Worm (Caenorhabditis elegans): ENCODE results near the gene C05C8.8.

The C05C8.8 gene

DNA sequence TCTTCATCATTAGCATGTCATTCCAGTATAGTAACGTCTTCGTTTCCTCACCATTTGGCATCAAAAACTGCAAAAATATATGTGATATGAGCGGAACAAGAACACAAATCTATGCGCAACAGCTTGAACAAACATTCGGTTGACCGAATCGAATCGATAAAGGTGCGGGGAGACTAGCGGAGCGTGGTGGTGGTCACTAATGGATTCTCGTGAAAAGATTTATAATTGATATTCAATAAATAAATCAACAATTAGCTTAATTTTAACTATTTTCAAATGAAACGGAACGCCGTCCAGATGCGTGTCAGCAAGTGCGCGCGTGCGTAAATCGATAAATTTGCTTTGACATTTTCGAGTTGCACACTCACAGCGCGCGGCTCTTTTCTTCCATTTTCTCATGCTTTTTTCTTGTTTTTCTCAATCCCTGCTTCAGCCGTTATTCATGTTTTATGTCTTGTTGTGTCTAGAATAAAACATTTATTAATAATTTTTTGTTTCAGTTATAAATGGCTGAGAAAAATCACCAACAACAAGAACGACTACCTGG lies 33.9 kb downstream of the C05C8.8 start, which contains the start of the genes C13F10.8, C13F10.6 and kxd-1:
C13F10.8 (minus strand) TSS at position 51 of the 547 bp plus-strand sequence.
C13F10.6 (minus strand) TSS at position 67 of the 547 bp plus-strand sequence.
kxd-1 (plus strand) TSS at position 497 of the 547 bp plus-strand sequence.
- TF ChIP-seq madf-3 (GFP tag; IDR thresholded peaks at IDR 0.05) (0 out of 2 replicates have a peak, but pooled peaks have one; percentile 70), madf-6 (GFP tag; IDR thresholded peaks at IDR 0.05) (peak; percentile 19; the same call in 1 of the 2 replicates), zfh-2 (GFP tag; conservative IDR thresholded peaks at IDR 0.05) (no peak), nhr-80 (tag; optimal IDR thresholded peaks at IDR 0.05) (no peak), ceh-100 (GFP tag; IDR thresholded peaks at IDR 0.05) (no peak), ztf-18 (tag; optimal IDR thresholded peaks at IDR 0.05) (peak; percentile 40), F23B12.7 (tag; optimal IDR thresholded peaks at IDR 0.05; ENCODE audit: insufficient read depth) (no peak), attf-5 (GFP tag; optimal IDR thresholded peaks at IDR 0.05) (peak; percentile 5), T07F8.4 (tag; optimal IDR thresholded peaks at IDR 0.05) (no peak), ceh-91 (GFP tag; IDR thresholded peaks at IDR 0.05) (no peak), F49E8.2 (tag; optimal IDR thresholded peaks at IDR 0.05; ENCODE audit: insufficient read depth) (no peak), lsy-27 (tag; optimal IDR thresholded peaks at IDR 0.05; ENCODE audit: borderline replicate concordance, insufficient read depth) (no peak), hlh-12 (tag; optimal IDR thresholded peaks at IDR 0.05) (no peak), cebp-1 (GFP tag; IDR thresholded peaks at IDR 0.05) (no peak), cebp-1 (tag; optimal IDR thresholded peaks at IDR 0.05) (peak; percentile 38)

DNA sequence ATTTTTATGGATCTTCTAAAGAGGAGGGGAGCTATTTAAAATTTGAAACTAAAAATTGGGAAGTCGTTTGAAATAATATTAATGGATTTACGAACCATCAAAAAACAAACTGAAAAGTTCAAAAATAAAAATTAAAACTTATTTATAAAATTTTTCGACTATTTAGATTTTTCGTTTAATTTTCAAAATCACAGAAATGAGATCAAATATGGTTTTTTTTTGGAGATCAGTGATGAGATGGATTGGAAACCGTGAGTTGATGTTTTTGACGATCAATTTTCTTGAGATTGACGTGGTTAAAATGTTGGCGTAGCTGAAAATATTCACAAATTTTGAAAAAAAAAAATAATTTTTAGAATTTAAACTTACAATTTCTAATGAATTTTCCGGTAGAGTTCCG lies 36.0 kb downstream of the C05C8.8 start, which contains the start of gene C13F10.5:
C13F10.5 (minus strand) TSS at position 101 of the 400 bp plus-strand sequence.
- TF ChIP-seq rec-8 (tag; optimal IDR thresholded peaks at IDR 0.05) (no peak), ets-4 (GFP tag; optimal IDR thresholded peaks at IDR 0.05) (no peak), dox-1 (GFP tag; IDR thresholded peaks at IDR 0.05) (no peak), bed-1 (GFP tag; IDR thresholded peaks at IDR 0.05) (no peak), B0019.2 (GFP tag; conservative IDR thresholded peaks at IDR 0.05) (no peak), F37B4.10 (GFP tag; IDR thresholded peaks at IDR 0.05) (no peak), zfh-2 (GFP tag; conservative IDR thresholded peaks at IDR 0.05) (no peak), xnd-1 (tag; optimal IDR thresholded peaks at IDR 0.05) (no peak), snpc-1.3 (tag; optimal IDR thresholded peaks at IDR 0.05; ENCODE audit: insufficient read depth) (no peak), ccch-3 (GFP tag; optimal IDR thresholded peaks at IDR 0.05) (no peak), Y53F4B.3 (GFP tag; IDR thresholded peaks at IDR 0.05) (no peak), D2030.7 (GFP tag; IDR thresholded peaks at IDR 0.05) (no peak), ztf-25 (GFP tag; IDR thresholded peaks at IDR 0.05) (no peak), aptf-3 (GFP tag; IDR thresholded peaks at IDR 0.05) (no peak)

DNA sequence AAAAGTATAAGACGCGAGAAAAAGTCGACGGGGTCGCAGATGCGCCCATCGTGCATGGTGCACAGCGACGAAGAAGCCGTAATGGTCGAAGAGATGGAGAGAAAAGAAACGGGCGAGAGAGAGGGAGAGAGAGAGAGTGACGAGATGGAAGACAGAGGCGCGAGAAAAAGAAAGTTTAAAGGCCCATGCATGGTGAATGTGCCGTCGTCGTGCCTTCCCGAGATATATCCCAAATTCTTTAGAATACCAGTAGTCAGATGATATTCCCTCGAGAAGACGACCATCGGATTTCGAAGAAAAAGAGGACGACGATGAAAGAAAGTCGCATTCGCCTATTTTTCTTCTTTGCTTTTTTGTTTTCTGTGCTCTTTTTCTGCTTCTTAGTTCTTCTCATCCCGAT lies 39.0 kb downstream of the C05C8.8 start:
- TF ChIP-seq egl-18 (GFP tag; IDR thresholded peaks at IDR 0.05): no peak
- no peak for TF ChIP-seq cebp-1 (GFP tag; IDR thresholded peaks at IDR 0.05)
- peak; percentile 16 for TF ChIP-seq cebp-1 (tag; optimal IDR thresholded peaks at IDR 0.05)
- peak; percentile 71 for TF ChIP-seq zfh-2 (GFP tag; conservative IDR thresholded peaks at IDR 0.05)
- TF ChIP-seq dox-1 (GFP tag; IDR thresholded peaks at IDR 0.05): peak; percentile 8; the same call in 1 of the 2 replicates
- 0 out of 2 replicates have a peak, but pooled peaks have one; percentile 22 for TF ChIP-seq hsf-1 (GFP tag; IDR thresholded peaks at IDR 0.05)
- TF ChIP-seq attf-3 (GFP tag; conservative IDR thresholded peaks at IDR 0.05): no peak
- no peak for TF ChIP-seq him-1 (tag; optimal IDR thresholded peaks at IDR 0.05)
- TF ChIP-seq hrde-1 (tag; optimal IDR thresholded peaks at IDR 0.05; ENCODE audit: borderline replicate concordance): no peak
- no peak for TF ChIP-seq C17E4.6 (GFP tag; IDR thresholded peaks at IDR 0.05)
- no peak for TF ChIP-seq madf-8 (GFP tag; conservative IDR thresholded peaks at IDR 0.05)

All from whole organism, young adult.